Fruit fly (Drosophila melanogaster) whole organism, prepupa: ENCODE measurements around the gene Polr1E.

Experiments used
- Blimp-1 ChIP-seq: fragments of 200-800 bp; sonication (Bioruptor generic); optimal IDR thresholded peaks from 3 replicates; lab custom pipeline; 2017; ENCODE audit warnings: missing biosample characterization, missing genetic modification characterization, mild to moderate bottlenecking, moderate library complexity, missing genetic modification reagents
- CG10669 ChIP-seq: fragments of 200-800 bp; sonication (Bioruptor generic); optimal IDR thresholded peaks from 3 replicates; lab custom pipeline; 2018; ENCODE audit warnings: missing biosample characterization, mild to moderate bottlenecking, missing genetic modification characterization, moderate library complexity
- CG11294 ChIP-seq: fragments of 200-800 bp; sonication (Bioruptor generic); IDR thresholded peaks from 2 replicates; pipeline ENCODE4 v1.3.6; 2022; ENCODE audit warnings: missing biosample characterization, missing genetic modification characterization
- CG11902 ChIP-seq: fragments of 200-800 bp; sonication (Bioruptor generic); optimal IDR thresholded peaks from 3 replicates; lab custom pipeline; 2016; ENCODE audit warnings: missing biosample characterization, missing genetic modification characterization
- CG15336 ChIP-seq: fragments of 200-800 bp; sonication (Bioruptor generic); IDR thresholded peaks from 2 replicates; pipeline ENCODE4 v1.3.6; 2022; ENCODE audit warnings: missing biosample characterization, missing genetic modification characterization
- CG1621 ChIP-seq: fragments of 200-800 bp; sonication (Bioruptor generic); optimal IDR thresholded peaks from 3 replicates; lab custom pipeline; 2018; ENCODE audit warnings: missing biosample characterization, mild to moderate bottlenecking, missing genetic modification characterization
- CG31627 ChIP-seq: fragments of 200-800 bp; sonication (Bioruptor generic); optimal IDR thresholded peaks from 3 replicates; lab custom pipeline; 2016; ENCODE audit warnings: missing biosample characterization, missing genetic modification characterization
- CG32006 ChIP-seq: fragments of 200-800 bp; sonication (Bioruptor generic); optimal IDR thresholded peaks from 3 replicates; lab custom pipeline; 2017; ENCODE audit warnings: missing biosample characterization, mild to moderate bottlenecking, missing genetic modification characterization
- CG34406 ChIP-seq: fragments of 200-800 bp; sonication (Bioruptor generic); optimal IDR thresholded peaks from 3 replicates; lab custom pipeline; 2016; ENCODE audit warnings: missing biosample characterization, missing genetic modification characterization
- CG6163 ChIP-seq: fragments of 200-800 bp; sonication (Bioruptor generic); IDR thresholded peaks from 3 replicates; pipeline ENCODE4 v1.3.6; 2022; ENCODE audit warnings: missing biosample characterization, missing genetic modification characterization
- CG6792 ChIP-seq: fragments of 200-800 bp; sonication (Bioruptor generic); optimal IDR thresholded peaks from 3 replicates; lab custom pipeline; 2016; ENCODE audit warnings: missing biosample characterization, missing genetic modification characterization
- CG6854 ChIP-seq: fragments of 200-800 bp; sonication (Bioruptor generic); optimal IDR thresholded peaks from 2 replicates; lab custom pipeline; 2017; ENCODE audit warnings: missing biosample characterization, mild to moderate bottlenecking, missing genetic modification characterization
- CG7368 ChIP-seq: fragments of 200-800 bp; sonication (Bioruptor generic); optimal IDR thresholded peaks from 3 replicates; lab custom pipeline; 2016; ENCODE audit warnings: missing biosample characterization, missing genetic modification characterization
- CG8119 ChIP-seq: fragments of 200-800 bp; sonication (Bioruptor generic); IDR thresholded peaks from 3 replicates; pipeline ENCODE4 v1.3.6; 2022; ENCODE audit warnings: missing biosample characterization, missing genetic modification characterization
- CG8632 ChIP-seq: fragments of 200-800 bp; sonication (Bioruptor generic); optimal IDR thresholded peaks from 3 replicates; lab custom pipeline; 2016; ENCODE audit warnings: missing biosample characterization, missing genetic modification characterization
- Eip75B ChIP-seq: fragments of 200-800 bp; sonication (Bioruptor generic); optimal IDR thresholded peaks from 3 replicates; lab custom pipeline; 2016; ENCODE audit warnings: missing biosample characterization, missing genetic modification characterization
- Eip78C ChIP-seq: fragments of 200-800 bp; sonication (Bioruptor generic); peaks from one replicate; lab custom pipeline; 2016; ENCODE audit warnings: missing biosample characterization, missing genetic modification characterization
- Eip93F ChIP-seq: fragments of 200-800 bp; sonication (Bioruptor generic); optimal IDR thresholded peaks from 2 replicates; lab custom pipeline; 2016; ENCODE audit warnings: missing biosample characterization, mild to moderate bottlenecking, missing genetic modification characterization
- Ets21C ChIP-seq: fragments of 200-800 bp; sonication (Bioruptor generic); optimal IDR thresholded peaks from 3 replicates; lab custom pipeline; 2016; ENCODE audit warnings: missing biosample characterization, missing genetic modification characterization
- Hr38 ChIP-seq: sonication (Bioruptor generic); optimal IDR thresholded peaks from 2 replicates; lab custom pipeline; 2016; ENCODE audit warnings: missing biosample characterization, missing genetic modification characterization
- Hr4 ChIP-seq: fragments of 200-800 bp; sonication (Bioruptor generic); optimal IDR thresholded peaks from 3 replicates; lab custom pipeline; 2016; ENCODE audit warnings: missing biosample characterization, missing genetic modification characterization
- Lpt ChIP-seq: fragments of 200-800 bp; sonication (Bioruptor generic); optimal IDR thresholded peaks from 3 replicates; lab custom pipeline; 2016; ENCODE audit warnings: missing biosample characterization, missing genetic modification characterization
- Sox102F ChIP-seq: fragments of 200-800 bp; sonication (Bioruptor generic); optimal IDR thresholded peaks from 2 replicates; lab custom pipeline; 2016; ENCODE audit warnings: missing biosample characterization, mild to moderate bottlenecking, missing genetic modification characterization
- Sox14 ChIP-seq: fragments of 200-800 bp; sonication (Bioruptor generic); optimal IDR thresholded peaks from 3 replicates; lab custom pipeline; 2016; ENCODE audit warnings: missing biosample characterization, missing genetic modification characterization
- acj6 ChIP-seq: fragments of 200-800 bp; sonication (Bioruptor generic); optimal IDR thresholded peaks from 3 replicates; lab custom pipeline; 2016; ENCODE audit warnings: missing biosample characterization, missing genetic modification characterization
- cyc ChIP-seq: fragments of 200-800 bp; sonication (Bioruptor generic); optimal IDR thresholded peaks from 3 replicates; lab custom pipeline; 2016; ENCODE audit warnings: missing biosample characterization, missing genetic modification characterization
- dsx ChIP-seq: fragments of 200-800 bp; optimal IDR thresholded peaks from 3 replicates; lab custom pipeline; 2019; ENCODE audit warnings: missing biosample characterization, mild to moderate bottlenecking, missing genetic modification characterization, moderate library complexity; ENCODE audit not compliant: poor library complexity, severe bottlenecking
- esn ChIP-seq: fragments of 200-800 bp; sonication (Bioruptor generic); optimal IDR thresholded peaks from 2 replicates; lab custom pipeline; 2016; ENCODE audit warnings: missing biosample characterization, mild to moderate bottlenecking, missing genetic modification characterization, moderate library complexity
- fd59A ChIP-seq: fragments of 200-800 bp; sonication (Bioruptor generic); optimal IDR thresholded peaks from 2 replicates; lab custom pipeline; 2017; ENCODE audit warnings: missing biosample characterization, mild to moderate bottlenecking, missing genetic modification characterization, missing genetic modification reagents
- fd85E ChIP-seq: fragments of 200-800 bp; sonication (Bioruptor generic); optimal IDR thresholded peaks from 3 replicates; lab custom pipeline; 2016; ENCODE audit warnings: missing biosample characterization, missing genetic modification characterization
- lz ChIP-seq: fragments of 200-800 bp; sonication (Bioruptor generic); optimal IDR thresholded peaks from 3 replicates; lab custom pipeline; 2016; ENCODE audit warnings: missing biosample characterization, missing genetic modification characterization
- spab ChIP-seq: fragments of 200-800 bp; sonication (Bioruptor generic); optimal IDR thresholded peaks from 2 replicates; lab custom pipeline; 2017; ENCODE audit warnings: missing biosample characterization, mild to moderate bottlenecking, missing genetic modification characterization, missing genetic modification reagents
- ss ChIP-seq, 2 experiments: fragments of 200-800 bp; sonication (Bioruptor generic); optimal IDR thresholded peaks; 2 replicates in 1 of 2; 3 replicates in 1 of 2; lab custom pipeline; 2017 to 2018; ENCODE audit warnings: mild to moderate bottlenecking in 2 of 2, missing biosample characterization in 2 of 2, missing genetic modification characterization in 2 of 2, moderate library complexity in 1 of 2
- svp ChIP-seq: fragments of 200-800 bp; sonication (Bioruptor generic); peaks from one replicate; lab custom pipeline; 2016; ENCODE audit warnings: missing biosample characterization, missing genetic modification characterization
- vri ChIP-seq: fragments of 200-800 bp; sonication (Bioruptor generic); optimal IDR thresholded peaks from 3 replicates; lab custom pipeline; 2016; ENCODE audit warnings: missing biosample characterization, mild to moderate bottlenecking, missing genetic modification characterization

Polr1E gene

dm6 chr3R:18275113-18275782, 26.3 kb downstream of the Polr1E start (continued):
- TF ChIP-seq Eip75B (GFP tag; lab: Kevin White, UChicago) (no peak), cyc (no peak), dsx (GFP tag; lab: Kevin White, UChicago) (no peak), Eip78C (GFP tag; lab: Kevin White, UChicago) (peak; percentile 36), CG11902 (GFP tag; lab: Kevin White, UChicago) (no peak), Hr38 (GFP tag; lab: Kevin White, UChicago) (no peak), spab (GFP tag; lab: Kevin White, UChicago) (no peak), CG6854 (GFP tag; lab: Kevin White, UChicago) (peak; percentile 15)

dm6 chr3R:18274328-18275098, 27.0 kb downstream of the Polr1E start, which contains the start of the genes Vps39 and eIF1A:
Gene Vps39 (minus strand): TSS chr3R:18274446.
Gene eIF1A (plus strand): TSS chr3R:18274665.
- TF ChIP-seq spab (GFP tag; lab: Kevin White, UChicago), result no peak
- TF ChIP-seq svp (GFP tag; lab: Kevin White, UChicago), result no peak
- TF ChIP-seq CG6163, result 0 out of 3 replicates have a peak, but pooled peaks have one; percentile 10
- TF ChIP-seq Blimp-1 (GFP tag; lab: Kevin White, UChicago), result no peak
- peak; percentile 42 for TF ChIP-seq Hr4 (GFP tag; lab: Kevin White, UChicago)
- no peak for TF ChIP-seq Sox102F (GFP tag; lab: Kevin White, UChicago)
- no peak for TF ChIP-seq CG34406 (GFP tag; lab: Kevin White, UChicago)
- no peak for TF ChIP-seq Lpt (GFP tag; lab: Kevin White, UChicago)
- TF ChIP-seq dsx (GFP tag; lab: Kevin White, UChicago), result no peak
- no peak for TF ChIP-seq CG10669 (GFP tag; lab: Kevin White, UChicago)
- no peak for TF ChIP-seq CG8632
- peak; percentile 42 for TF ChIP-seq Eip93F (GFP tag; lab: Kevin White, UChicago)
- peak; percentile 29 for TF ChIP-seq esn
- no peak for TF ChIP-seq Ets21C (GFP tag; lab: Kevin White, UChicago)
- TF ChIP-seq CG15336, result no peak; the same call in 1 of the 2 replicates
- peak; percentile 17 for TF ChIP-seq Sox14 (GFP tag; lab: Kevin White, UChicago)
- TF ChIP-seq lz (GFP tag; lab: Kevin White, UChicago), result peak; percentile 36
- peak; percentile 32 for TF ChIP-seq cyc
- TF ChIP-seq vri (GFP tag; lab: Kevin White, UChicago), result no peak
- TF ChIP-seq CG11902 (GFP tag; lab: Kevin White, UChicago), result no peak
- TF ChIP-seq ss (GFP tag; optimal IDR thresholded peaks at IDR 0.05; lab: Kevin White, UChicago), result no peak
- peak; percentile 30 for TF ChIP-seq acj6
- TF ChIP-seq CG6792 (GFP tag; lab: Kevin White, UChicago), result no peak
- TF ChIP-seq Eip75B (GFP tag; lab: Kevin White, UChicago), result no peak
- no peak for TF ChIP-seq CG11294
- no peak for TF ChIP-seq CG7368 (GFP tag; lab: Kevin White, UChicago)
- TF ChIP-seq CG32006 (GFP tag; lab: Kevin White, UChicago), result no peak
- no peak for TF ChIP-seq CG8119 (GFP tag; lab: Robert Waterston, UW)
- no peak for TF ChIP-seq CG1621
- TF ChIP-seq fd85E, result no peak
- no peak for TF ChIP-seq CG6854 (GFP tag; lab: Kevin White, UChicago)
- TF ChIP-seq CG31627, result peak; percentile 17
- no peak for TF ChIP-seq fd59A (GFP tag; lab: Kevin White, UChicago)
